Fruit fly (Drosophila melanogaster): ENCODE data around the gene CG15172.

The CG15172 gene

dm6 chr2L:18987078-18987895 lies 34.9 kb upstream of the CG15172 start, which contains the start of the genes Swip-1 and EMC5 (continued):
- 0 out of 2 replicates have a peak, but pooled peaks have one; percentile 17 for TF ChIP-seq CG4360 (GFP tag; IDR thresholded peaks at IDR 0.05)
- TF ChIP-seq CG1647 (GFP tag; optimal IDR thresholded peaks at IDR 0.05): no peak
- TF ChIP-seq CG17359 (tag; optimal IDR thresholded peaks at IDR 0.05): peak; percentile 41
- TF ChIP-seq Eip74EF (GFP tag; optimal IDR thresholded peaks at IDR 0.05): peak in 1 of 2 experiments; percentile 20
- peak; percentile 33 for TF ChIP-seq CG7928 (GFP tag; optimal IDR thresholded peaks at IDR 0.05)
- peak; percentile 84 for TF ChIP-seq gem (tag; optimal IDR thresholded peaks at IDR 0.05)
- TF ChIP-seq tup (GFP tag; optimal IDR thresholded peaks at IDR 0.05): no peak
- TF ChIP-seq CG9932 (GFP tag; IDR thresholded peaks at IDR 0.05): peak; percentile 87
- no peak for TF ChIP-seq fru (optimal IDR thresholded peaks at IDR 0.05)
- TF ChIP-seq Lim3 (GFP tag; IDR thresholded peaks at IDR 0.05): no peak
- TF ChIP-seq dan (GFP tag; IDR thresholded peaks at IDR 0.05): no peak
- TF ChIP-seq zfh2 (GFP tag; optimal IDR thresholded peaks at IDR 0.05): peak; percentile 13
- 0 out of 3 replicates have a peak, but pooled peaks have one; percentile 25 for TF ChIP-seq C15 (GFP tag; IDR thresholded peaks at IDR 0.05)
- TF ChIP-seq sug (tag; optimal IDR thresholded peaks at IDR 0.05): peak; percentile 73
- no peak for TF ChIP-seq CG1603 (tag; optimal IDR thresholded peaks at IDR 0.05)
- peak; percentile 72 for TF ChIP-seq CG42726 (GFP tag; IDR thresholded peaks at IDR 0.05; ENCODE audit: partially characterized antibody)
- peak; percentile 28 for TF ChIP-seq HmgZ (tag; optimal IDR thresholded peaks at IDR 0.05)
- peak; percentile 61 for TF ChIP-seq ssp (GFP tag; IDR thresholded peaks at IDR 0.05)
- TF ChIP-seq tio (GFP tag; optimal IDR thresholded peaks at IDR 0.05): peak; percentile 17
- TF ChIP-seq wek (GFP tag; optimal IDR thresholded peaks at IDR 0.05): no peak
- TF ChIP-seq vfl (GFP tag; optimal IDR thresholded peaks at IDR 0.05): no peak
- TF ChIP-seq cad (GFP tag; optimal IDR thresholded peaks at IDR 0.05): no peak
- no peak for TF ChIP-seq Kr (GFP tag; optimal IDR thresholded peaks at IDR 0.05)
- peak; percentile 18; the same call in 1 of the 3 replicates for TF ChIP-seq ase (GFP tag; IDR thresholded peaks at IDR 0.05)
- TF ChIP-seq CG6689 (GFP tag; IDR thresholded peaks at IDR 0.05): peak; percentile 66
- no peak for TF ChIP-seq NK7.1 (GFP tag; optimal IDR thresholded peaks at IDR 0.05)
- TF ChIP-seq Atf-2 (GFP tag; optimal IDR thresholded peaks at IDR 0.05): no peak
- peak; percentile 71 for TF ChIP-seq CG12104 (GFP tag; optimal IDR thresholded peaks at IDR 0.05)
- TF ChIP-seq bigmax (GFP tag; optimal IDR thresholded peaks at IDR 0.05): no peak
- peak; percentile 29 for TF ChIP-seq CG13894 (tag; optimal IDR thresholded peaks at IDR 0.05)
- TF ChIP-seq sr (GFP tag; IDR thresholded peaks at IDR 0.05): peak; percentile 35; the same call in 1 of the 3 replicates
- TF ChIP-seq CG10543 (GFP tag; optimal IDR thresholded peaks at IDR 0.05): peak; percentile 66
- peak; percentile 60 for TF ChIP-seq zfh1 (GFP tag; IDR thresholded peaks at IDR 0.05)
- TF ChIP-seq chinmo (GFP tag; IDR thresholded peaks at IDR 0.05; ENCODE audit: partially characterized antibody): 0 out of 4 replicates have a peak, but pooled peaks have one; percentile 17
- no peak for TF ChIP-seq CG7745 (tag; optimal IDR thresholded peaks at IDR 0.05)
- peak; percentile 42 for TF ChIP-seq nerfin-1 (tag; optimal IDR thresholded peaks at IDR 0.05)
- TF ChIP-seq CG10462 (GFP tag; optimal IDR thresholded peaks at IDR 0.05): no peak
- TF ChIP-seq h (optimal IDR thresholded peaks at IDR 0.05): no peak
- TF ChIP-seq CG30431 (GFP tag; optimal IDR thresholded peaks at IDR 0.05): no peak
- TF ChIP-seq CG18599 (GFP tag; optimal IDR thresholded peaks at IDR 0.05): peak; percentile 47
- peak; percentile 19; the same call in 1 of the 2 replicates for TF ChIP-seq CG14441 (GFP tag; IDR thresholded peaks at IDR 0.05)
- TF ChIP-seq CG2202 (tag; optimal IDR thresholded peaks at IDR 0.05): no peak
- TF ChIP-seq HLH54F (GFP tag; optimal IDR thresholded peaks at IDR 0.05): peak; percentile 12
- peak; percentile 52 for TF ChIP-seq CG4617 (GFP tag; optimal IDR thresholded peaks at IDR 0.05; ENCODE audit: borderline replicate concordance)
- no peak for TF ChIP-seq shn (GFP tag; optimal IDR thresholded peaks at IDR 0.05)
- TF ChIP-seq CG2875 (GFP tag; optimal IDR thresholded peaks at IDR 0.05): no peak
- peak; percentile 58; the same call in 1 of the 2 replicates for TF ChIP-seq unc-4 (GFP tag; IDR thresholded peaks at IDR 0.05; ENCODE audit: partially characterized antibody)
- TF ChIP-seq CG12942 (GFP tag; optimal IDR thresholded peaks at IDR 0.05): peak; percentile 50
- TF ChIP-seq Dek (tag; optimal IDR thresholded peaks at IDR 0.05): peak; percentile 68
